Worm (Caenorhabditis elegans) whole organism, L4 larva: Measurements from ENCODE around the gene acbp-3.

ENCODE experiments used
- F37D6.2 ChIP-seq: sonication (generic microtip); optimal IDR thresholded peaks from 2 replicates; lab custom pipeline; 2016; ENCODE audit warnings: mild to moderate bottlenecking, missing genetic modification characterization, missing compliant biosample characterization
- F44E2.7 ChIP-seq: fragments of 200-800 bp; sonication (Bioruptor generic); IDR thresholded peaks from 2 replicates; pipeline ENCODE4 v2.1.2; 2022; ENCODE audit warnings: missing genetic modification characterization, missing compliant biosample characterization
- T20F7.1 ChIP-seq: fragments of 200-800 bp; sonication (Bioruptor generic); optimal IDR thresholded peaks from 2 replicates; lab custom pipeline; 2018; ENCODE audit warnings: mild to moderate bottlenecking, missing genetic modification characterization, missing compliant biosample characterization
- Y105C5A.15 ChIP-seq: fragments of 200-800 bp; sonication (Bioruptor generic); IDR thresholded peaks from 2 replicates; pipeline ENCODE4 v1.3.6; 2022; ENCODE audit warnings: missing genetic modification characterization, missing compliant biosample characterization
- Y48G9A.11 ChIP-seq: fragments of 200-800 bp; sonication (Bioruptor generic); IDR thresholded peaks from 2 replicates; pipeline ENCODE4 v1.3.6; 2022; ENCODE audit warnings: missing genetic modification reagents, missing genetic modification characterization, missing compliant biosample characterization
- ZK337.2 ChIP-seq: fragments of 200-800 bp; sonication (Bioruptor generic); IDR thresholded peaks from 2 replicates; pipeline ENCODE4 v1.3.6; 2022; ENCODE audit warnings: missing genetic modification reagents, missing genetic modification characterization, missing compliant biosample characterization
- aha-1 ChIP-seq: fragments of 150-350 bp; peaks from one replicate; lab custom pipeline; 2014; ENCODE audit warnings: missing biosample characterization, missing genetic modification characterization
- ctbp-1 ChIP-seq: fragments of 200-800 bp; sonication (Bioruptor generic); IDR thresholded peaks from 2 replicates; pipeline ENCODE4 v1.3.6; 2022; ENCODE audit warnings: missing genetic modification reagents, missing genetic modification characterization, missing compliant biosample characterization
- daf-19 ChIP-seq: fragments of 200-800 bp; sonication (Bioruptor generic); conservative IDR thresholded peaks from 2 replicates; pipeline ENCODE4 v1.3.6; 2022; ENCODE audit warnings: missing genetic modification characterization, missing compliant biosample characterization
- dmd-8 ChIP-seq: fragments of 200-800 bp; sonication (Bioruptor generic); IDR thresholded peaks from 2 replicates; pipeline ENCODE4 v1.3.6; 2022; ENCODE audit warnings: missing genetic modification characterization, missing compliant biosample characterization
- egl-43 ChIP-seq: fragments of 200-800 bp; sonication (Bioruptor generic); IDR thresholded peaks from 2 replicates; pipeline ENCODE4 v1.3.6; 2022; ENCODE audit warnings: missing genetic modification reagents, missing genetic modification characterization, missing compliant biosample characterization
- hlh-30 ChIP-seq: sonication (generic microtip); optimal IDR thresholded peaks from 2 replicates; lab custom pipeline; 2017; ENCODE audit warnings: antibody characterized with exemption, mild to moderate bottlenecking, missing genetic modification characterization, missing compliant biosample characterization; ENCODE audit not compliant: insufficient read depth
- jun-1 ChIP-seq: fragments of 150-350 bp; optimal IDR thresholded peaks from 2 replicates; lab custom pipeline; 2014; ENCODE audit warnings: missing biosample characterization, missing genetic modification reagents, missing genetic modification characterization
- lim-7 ChIP-seq: fragments of 200-800 bp; sonication (Bioruptor generic); IDR thresholded peaks from 2 replicates; pipeline ENCODE4 v1.3.6; 2022; ENCODE audit warnings: missing genetic modification characterization, missing compliant biosample characterization
- lin-1 ChIP-seq: fragments of 200-800 bp; sonication (Bioruptor generic); IDR thresholded peaks from 2 replicates; pipeline ENCODE4 v1.3.6; 2022; ENCODE audit warnings: missing genetic modification reagents, missing genetic modification characterization, missing compliant biosample characterization
- lin-13 ChIP-seq: fragments of 150-350 bp; optimal IDR thresholded peaks from 2 replicates; lab custom pipeline; 2014; ENCODE audit warnings: missing biosample characterization, missing genetic modification reagents, missing genetic modification characterization
- lin-15B ChIP-seq: fragments of 150-350 bp; sonication (generic microtip); optimal IDR thresholded peaks from 3 replicates; lab custom pipeline; 2014; ENCODE audit warnings: missing biosample characterization, missing genetic modification characterization
- lin-29 ChIP-seq: fragments of 200-800 bp; sonication (Bioruptor generic); IDR thresholded peaks from 2 replicates; pipeline ENCODE4 v1.3.6; 2022; ENCODE audit warnings: missing genetic modification reagents, missing genetic modification characterization, missing compliant biosample characterization
- lin-39 ChIP-seq: fragments of 150-350 bp; optimal IDR thresholded peaks from 2 replicates; lab custom pipeline; 2014; ENCODE audit warnings: missing biosample characterization, missing genetic modification reagents, missing genetic modification characterization
- madf-5 ChIP-seq, 2 experiments: fragments of 200-800 bp; sonication (Bioruptor generic); IDR thresholded peaks; 2 replicates each; pipeline ENCODE4 v1.3.6; 2022; ENCODE audit warnings: missing compliant biosample characterization in 2 of 2, missing genetic modification characterization in 2 of 2
- madf-9 ChIP-seq: fragments of 200-800 bp; sonication (Bioruptor generic); conservative IDR thresholded peaks from 2 replicates; pipeline ENCODE4 v1.3.6; 2022; ENCODE audit warnings: missing genetic modification reagents, missing genetic modification characterization, missing compliant biosample characterization
- mdl-1 ChIP-seq, 2 experiments: fragments of 150-350 bp in 1 of 2; sonication (generic microtip) in 1 of 2; optimal IDR thresholded peaks; 2 replicates each; lab custom pipeline; 2014 to 2017; ENCODE audit warnings: missing biosample characterization in 2 of 2, missing genetic modification characterization in 2 of 2
- nhr-25 ChIP-seq: sonication (generic microtip); optimal IDR thresholded peaks from 2 replicates; lab custom pipeline; 2017; ENCODE audit warnings: missing genetic modification characterization, mild to moderate bottlenecking, missing compliant biosample characterization, antibody characterized with exemption, moderate library complexity, borderline replicate concordance; ENCODE audit not compliant: insufficient read depth
- nhr-28 ChIP-seq: fragments of 150-350 bp; optimal IDR thresholded peaks from 2 replicates; lab custom pipeline; 2014; ENCODE audit warnings: missing biosample characterization, missing genetic modification characterization
- nhr-41 ChIP-seq: fragments of 200-800 bp; sonication (Bioruptor generic); IDR thresholded peaks from 2 replicates; pipeline ENCODE4 v1.3.6; 2022; ENCODE audit warnings: missing genetic modification reagents, missing genetic modification characterization, missing compliant biosample characterization
- nhr-42 ChIP-seq: fragments of 200-800 bp; sonication (Bioruptor generic); IDR thresholded peaks from 2 replicates; pipeline ENCODE4 v1.3.6; 2022; ENCODE audit warnings: missing genetic modification characterization, missing compliant biosample characterization
- nhr-77 ChIP-seq: fragments of 150-350 bp; optimal IDR thresholded peaks from 2 replicates; lab custom pipeline; 2014; ENCODE audit warnings: missing biosample characterization, missing genetic modification characterization
- set-16 ChIP-seq: fragments of 200-800 bp; sonication (Bioruptor generic); IDR thresholded peaks from 2 replicates; pipeline ENCODE4 v1.3.6; 2022; ENCODE audit warnings: missing genetic modification reagents, missing genetic modification characterization, missing compliant biosample characterization
- spr-1 ChIP-seq: sonication (generic microtip); optimal IDR thresholded peaks from 2 replicates; lab custom pipeline; 2016; ENCODE audit warnings: mild to moderate bottlenecking, missing genetic modification characterization, missing compliant biosample characterization
- spr-3 ChIP-seq: fragments of 200-800 bp; sonication (Bioruptor generic); optimal IDR thresholded peaks from 2 replicates; lab custom pipeline; 2018; ENCODE audit warnings: mild to moderate bottlenecking, missing genetic modification characterization, missing compliant biosample characterization
- tag-97 ChIP-seq: fragments of 200-800 bp; sonication (Bioruptor generic); IDR thresholded peaks from 2 replicates; pipeline ENCODE4 v1.3.6; 2022; ENCODE audit warnings: missing genetic modification characterization, missing compliant biosample characterization
- unc-39 ChIP-seq: sonication (generic microtip); optimal IDR thresholded peaks from 2 replicates; lab custom pipeline; 2017; ENCODE audit warnings: missing biosample characterization, missing genetic modification characterization
- unc-62 ChIP-seq, 3 experiments: fragments of 150-350 bp in 1 of 3; sonication (generic microtip); optimal IDR thresholded peaks in 2 of 3; peaks in 1 of 3; 1 replicate in 1 of 3; 2 replicates in 2 of 3; lab custom pipeline; 2014 to 2017; ENCODE audit warnings: missing biosample characterization in 3 of 3, missing genetic modification characterization in 3 of 3, missing genetic modification reagents in 3 of 3, missing genotype in 1 of 3
- vab-7 ChIP-seq: fragments of 200-800 bp; sonication (Bioruptor generic); IDR thresholded peaks from 2 replicates; pipeline ENCODE4 v1.3.6; 2022; ENCODE audit warnings: missing genetic modification reagents, missing genetic modification characterization, missing compliant biosample characterization
- zip-2 ChIP-seq: fragments of 150-350 bp; optimal IDR thresholded peaks from 2 replicates; lab custom pipeline; 2014; ENCODE audit warnings: missing biosample characterization, missing genetic modification characterization

Gene acbp-3

ce11 chrX:10902723-10903322 lies at the start of gene acbp-3:
Gene acbp-3, plus strand, starts transcription at chrX:10903272.
- TF ChIP-seq egl-43 (GFP tag; lab: Robert Waterston, UW) (no peak), nhr-41 (GFP tag; lab: Robert Waterston, UW) (no peak), Y48G9A.11 (GFP tag; lab: Robert Waterston, UW) (no peak), lin-29 (no peak), mdl-1 (tag; optimal IDR thresholded peaks at IDR 0.05; lab: Kevin White, UChicago) (no peak), ctbp-1 (GFP tag; lab: Robert Waterston, UW) (no peak), ZK337.2 (no peak), nhr-77 (tag; lab: Kevin White, UChicago) (no peak), daf-19 (GFP tag; lab: Robert Waterston, UW) (no peak), set-16 (no peak), nhr-25 (no peak), vab-7 (GFP tag; lab: Robert Waterston, UW) (no peak), nhr-28 (tag; lab: Kevin White, UChicago) (no peak), lin-15B (no peak), lin-39 (tag; lab: Kevin White, UChicago) (no peak), jun-1 (tag; lab: Kevin White, UChicago) (no peak), lin-13 (GFP tag; lab: Kevin White, UChicago) (no peak), lim-7 (GFP tag; lab: Robert Waterston, UW) (no peak), Y105C5A.15 (GFP tag; lab: Robert Waterston, UW) (no peak), nhr-42 (no peak)
- TF ChIP-seq, all 104 proteins: peak for 0

- peak in 1 of 2 experiments; percentile 95 for TF ChIP-seq unc-62 (GFP tag; optimal IDR thresholded peaks at IDR 0.05 in 1 of 2; lab: Kevin White, UChicago)
- no peak for TF ChIP-seq unc-62 (tag; optimal IDR thresholded peaks at IDR 0.05; lab: Kevin White, UChicago)
- TF ChIP-seq unc-39 (tag; lab: Kevin White, UChicago), result no peak
- no peak for TF ChIP-seq F37D6.2 (tag; lab: Kevin White, UChicago)
- no peak for TF ChIP-seq lin-1
- TF ChIP-seq aha-1 (tag; lab: Kevin White, UChicago), result no peak
- TF ChIP-seq zip-2 (tag; lab: Kevin White, UChicago), result peak; percentile 81
- no peak for TF ChIP-seq hlh-30 (tag; lab: Kevin White, UChicago)
Observed at ce11 chrX:10859211-10859610, 43.9 kb upstream of the acbp-3 start, which contains the start of gene pgp-5. Gene pgp-5, minus strand, starts transcription at chrX:10859297.

ce11 chrX:10859622-10860021 lies 43.5 kb upstream of the acbp-3 start:
- TF ChIP-seq aha-1 (tag; lab: Kevin White, UChicago) (peak; percentile 56), tag-97 (GFP tag; lab: Robert Waterston, UW) (0 out of 2 replicates have a peak, but pooled peaks have one; percentile 52), F44E2.7 (GFP tag; lab: Robert Waterston, UW) (no peak), spr-1 (no peak)

ce11 chrX:10861673-10862072 lies 41.4 kb upstream of the acbp-3 start:
- TF ChIP-seq dmd-8 (GFP tag; lab: Robert Waterston, UW) (no peak), unc-62 (GFP tag; optimal IDR thresholded peaks at IDR 0.05 in 1 of 2; lab: Kevin White, UChicago) (peak in 1 of 2 experiments; percentile 98), unc-62 (tag; optimal IDR thresholded peaks at IDR 0.05; lab: Kevin White, UChicago) (no peak), tag-97 (GFP tag; lab: Robert Waterston, UW) (no peak), vab-7 (GFP tag; lab: Robert Waterston, UW) (no peak)

- TF ChIP-seq lim-7 (GFP tag; lab: Robert Waterston, UW), result no peak
- no peak for TF ChIP-seq T20F7.1 (GFP tag; lab: Kevin White, UChicago)
- TF ChIP-seq aha-1 (tag; lab: Kevin White, UChicago), result peak; percentile 96
- TF ChIP-seq madf-9 (GFP tag; lab: Robert Waterston, UW), result no peak
- TF ChIP-seq unc-62 (GFP tag; optimal IDR thresholded peaks at IDR 0.05 in 1 of 2; lab: Kevin White, UChicago), result peak in 1 of 2 experiments; percentile 81
- TF ChIP-seq unc-62 (tag; optimal IDR thresholded peaks at IDR 0.05; lab: Kevin White, UChicago), result no peak
- TF ChIP-seq madf-5 (GFP tag; IDR thresholded peaks at IDR 0.05; lab: Robert Waterston, UW), result no peak
- TF ChIP-seq spr-3 (GFP tag; lab: Kevin White, UChicago), result no peak
- TF ChIP-seq, all 104 proteins: peak for 2
Observed at ce11 chrX:10862582-10862981, 40.5 kb upstream of the acbp-3 start.
